Fruit fly (Drosophila melanogaster): Measurements from ENCODE around the gene bab1.

- TF ChIP-seq Hr78 (GFP tag; optimal IDR thresholded peaks at IDR 0.05) (no peak), h (GFP tag; optimal IDR thresholded peaks at IDR 0.05) (no peak), CG9705 (GFP tag; optimal IDR thresholded peaks at IDR 0.05) (no peak), sage (GFP tag; optimal IDR thresholded peaks at IDR 0.05) (no peak), fru (GFP tag; optimal IDR thresholded peaks at IDR 0.05) (no peak), brk (GFP tag; optimal IDR thresholded peaks at IDR 0.05) (no peak), foxo (GFP tag; optimal IDR thresholded peaks at IDR 0.05) (no peak), pan (optimal IDR thresholded peaks at IDR 0.05) (no peak), Mio (GFP tag; optimal IDR thresholded peaks at IDR 0.05) (no peak), Myc (optimal IDR thresholded peaks at IDR 0.05) (no peak), woc (GFP tag; optimal IDR thresholded peaks at IDR 0.05) (no peak), tai (GFP tag; optimal IDR thresholded peaks at IDR 0.05) (no peak)
Measured at dm6 chr3L:1022783-1023182, 78.1 kb downstream of the bab1 start.

All from whole organism, wandering third instar larva.